Worm (Caenorhabditis elegans) whole organism, late embryonic: ENCODE data around the gene T27E4.1.
A peak's percentile ranks its signal among the peaks of the same experiment; 100 is the strongest.

Source experiments
- C08G9.2 ChIP-seq: sonication (generic microtip); optimal IDR thresholded peaks from 2 replicates; lab custom pipeline; 2016; ENCODE audit warnings: mild to moderate bottlenecking, missing genetic modification characterization, moderate library complexity, missing compliant biosample characterization
- C38D4.7 ChIP-seq: fragments of 200-800 bp; sonication (Bioruptor generic); optimal IDR thresholded peaks from 2 replicates; lab custom pipeline; 2018; ENCODE audit warnings: mild to moderate bottlenecking, missing genetic modification characterization, moderate library complexity, missing compliant biosample characterization
- K09A11.1 ChIP-seq: sonication (generic microtip); optimal IDR thresholded peaks from 2 replicates; lab custom pipeline; 2017; ENCODE audit warnings: antibody characterized with exemption, mild to moderate bottlenecking, missing genetic modification characterization, missing compliant biosample characterization; ENCODE audit not compliant: insufficient read depth
- T23F11.4 ChIP-seq: fragments of 200-800 bp; sonication (Bioruptor generic); optimal IDR thresholded peaks from 2 replicates; lab custom pipeline; 2018; ENCODE audit warnings: mild to moderate bottlenecking, missing genetic modification characterization, missing compliant biosample characterization
- Y22D7AL.16 ChIP-seq: sonication (generic microtip); optimal IDR thresholded peaks from 2 replicates; lab custom pipeline; 2016; ENCODE audit warnings: missing genetic modification characterization, missing compliant biosample characterization
- ahr-1 ChIP-seq: sonication (generic microtip); optimal IDR thresholded peaks from 2 replicates; lab custom pipeline; 2016; ENCODE audit warnings: missing genetic modification characterization, missing compliant biosample characterization
- ama-1 ChIP-seq: fragments of 150-350 bp; optimal IDR thresholded peaks from 2 replicates; lab custom pipeline; 2014
- ceh-14 ChIP-seq: sonication (generic microtip); optimal IDR thresholded peaks from 2 replicates; lab custom pipeline; 2016; ENCODE audit warnings: missing genotype, missing genetic modification characterization, missing compliant biosample characterization
- ceh-18 ChIP-seq: sonication (generic microtip); optimal IDR thresholded peaks from 2 replicates; lab custom pipeline; 2016; ENCODE audit warnings: missing genetic modification characterization, missing compliant biosample characterization
- ceh-19 ChIP-seq: fragments of 200-800 bp; sonication (Bioruptor generic); optimal IDR thresholded peaks from 2 replicates; lab custom pipeline; 2018; ENCODE audit warnings: mild to moderate bottlenecking, missing genetic modification characterization, missing compliant biosample characterization
- ceh-30 ChIP-seq: fragments of 150-350 bp; optimal IDR thresholded peaks from 2 replicates; lab custom pipeline; 2014; ENCODE audit warnings: missing biosample characterization, missing genetic modification characterization
- ceh-45 ChIP-seq: fragments of 200-800 bp; sonication (Bioruptor generic); IDR thresholded peaks from 2 replicates; pipeline ENCODE4 v1.3.6; 2022; ENCODE audit warnings: missing genetic modification reagents, missing genetic modification characterization, missing compliant biosample characterization
- che-1 ChIP-seq: sonication (generic microtip); optimal IDR thresholded peaks from 2 replicates; lab custom pipeline; 2016; ENCODE audit warnings: mild to moderate bottlenecking, missing genetic modification characterization, missing compliant biosample characterization
- dmd-4 ChIP-seq: sonication (generic microtip); optimal IDR thresholded peaks from 2 replicates; lab custom pipeline; 2016; ENCODE audit warnings: borderline replicate concordance, missing genetic modification characterization, missing compliant biosample characterization
- dve-1 ChIP-seq: sonication (generic microtip); optimal IDR thresholded peaks from 2 replicates; lab custom pipeline; 2017; ENCODE audit warnings: antibody characterized with exemption, mild to moderate bottlenecking, missing genetic modification characterization, missing compliant biosample characterization
- ets-4 ChIP-seq: sonication (generic microtip); optimal IDR thresholded peaks from 2 replicates; lab custom pipeline; 2016; ENCODE audit warnings: missing genetic modification characterization, missing compliant biosample characterization
- eyg-1 ChIP-seq: sonication (generic microtip); optimal IDR thresholded peaks from 2 replicates; lab custom pipeline; 2016; ENCODE audit warnings: missing genotype, missing genetic modification characterization, missing compliant biosample characterization
- gmeb-2 ChIP-seq: sonication (generic microtip); optimal IDR thresholded peaks from 2 replicates; lab custom pipeline; 2016; ENCODE audit warnings: missing genetic modification characterization, inconsistent platforms, missing compliant biosample characterization
- hlh-8 ChIP-seq: sonication (generic microtip); optimal IDR thresholded peaks from 2 replicates; lab custom pipeline; 2016; ENCODE audit warnings: missing genotype, missing genetic modification characterization, missing compliant biosample characterization
- nfya-1 ChIP-seq: sonication (generic microtip); optimal IDR thresholded peaks from 2 replicates; lab custom pipeline; 2017; ENCODE audit warnings: missing genetic modification characterization, mild to moderate bottlenecking, missing compliant biosample characterization, antibody characterized with exemption, moderate library complexity
- nhr-11 ChIP-seq: fragments of 150-350 bp; optimal IDR thresholded peaks from 2 replicates; lab custom pipeline; 2014; ENCODE audit warnings: missing biosample characterization, missing genetic modification characterization
- nhr-232 ChIP-seq: sonication (generic microtip); optimal IDR thresholded peaks from 2 replicates; lab custom pipeline; 2016; ENCODE audit warnings: missing genetic modification characterization, missing compliant biosample characterization
- pax-1 ChIP-seq: fragments of 150-350 bp; optimal IDR thresholded peaks from 2 replicates; lab custom pipeline; 2014; ENCODE audit warnings: missing biosample characterization, missing genetic modification characterization
- pha-2 ChIP-seq: sonication (generic microtip); optimal IDR thresholded peaks from 2 replicates; lab custom pipeline; 2017; ENCODE audit warnings: mild to moderate bottlenecking, missing genetic modification characterization, missing compliant biosample characterization
- pqm-1 ChIP-seq: sonication (generic microtip); optimal IDR thresholded peaks from 2 replicates; lab custom pipeline; 2016; ENCODE audit warnings: missing genetic modification characterization, missing compliant biosample characterization
- pros-1 ChIP-seq: fragments of 150-350 bp; optimal IDR thresholded peaks from 2 replicates; lab custom pipeline; 2014; ENCODE audit warnings: missing biosample characterization, missing genetic modification reagents, missing genetic modification characterization
- rnt-1 ChIP-seq: sonication (generic microtip); optimal IDR thresholded peaks from 2 replicates; lab custom pipeline; 2016; ENCODE audit warnings: missing genetic modification characterization, missing compliant biosample characterization
- sdc-2 ChIP-seq: sonication (generic microtip); optimal IDR thresholded peaks from 2 replicates; lab custom pipeline; 2016; ENCODE audit warnings: missing genotype, missing genetic modification characterization, missing compliant biosample characterization
- sox-2 ChIP-seq: fragments of 200-800 bp; sonication (Bioruptor generic); IDR thresholded peaks from 2 replicates; pipeline ENCODE4 v1.3.6; 2022; ENCODE audit warnings: missing genetic modification reagents, missing genetic modification characterization, missing compliant biosample characterization
- syd-9 ChIP-seq: sonication (generic microtip); optimal IDR thresholded peaks from 2 replicates; lab custom pipeline; 2016; ENCODE audit warnings: mild to moderate bottlenecking, missing genetic modification characterization, moderate library complexity, missing compliant biosample characterization
- tbx-2 ChIP-seq: sonication (generic microtip); optimal IDR thresholded peaks from 2 replicates; lab custom pipeline; 2016; ENCODE audit warnings: missing genetic modification characterization, missing compliant biosample characterization
- tbx-7 ChIP-seq: sonication (generic microtip); optimal IDR thresholded peaks from 2 replicates; lab custom pipeline; 2016; ENCODE audit warnings: missing genotype, missing genetic modification characterization, missing compliant biosample characterization
- unc-3 ChIP-seq, 2 experiments: fragments of 200-800 bp in 1 of 2; sonication (Bioruptor generic) in 1 of 2; sonication (generic microtip) in 1 of 2; conservative IDR thresholded peaks in 1 of 2; optimal IDR thresholded peaks in 1 of 2; 2 replicates each; pipeline versions ENCODE4 v1.3.6 to Lab custom; 2016 to 2022; ENCODE audit warnings: missing compliant biosample characterization in 2 of 2, missing genetic modification characterization in 2 of 2, missing genetic modification reagents in 1 of 2

The T27E4.1 gene

DNA sequence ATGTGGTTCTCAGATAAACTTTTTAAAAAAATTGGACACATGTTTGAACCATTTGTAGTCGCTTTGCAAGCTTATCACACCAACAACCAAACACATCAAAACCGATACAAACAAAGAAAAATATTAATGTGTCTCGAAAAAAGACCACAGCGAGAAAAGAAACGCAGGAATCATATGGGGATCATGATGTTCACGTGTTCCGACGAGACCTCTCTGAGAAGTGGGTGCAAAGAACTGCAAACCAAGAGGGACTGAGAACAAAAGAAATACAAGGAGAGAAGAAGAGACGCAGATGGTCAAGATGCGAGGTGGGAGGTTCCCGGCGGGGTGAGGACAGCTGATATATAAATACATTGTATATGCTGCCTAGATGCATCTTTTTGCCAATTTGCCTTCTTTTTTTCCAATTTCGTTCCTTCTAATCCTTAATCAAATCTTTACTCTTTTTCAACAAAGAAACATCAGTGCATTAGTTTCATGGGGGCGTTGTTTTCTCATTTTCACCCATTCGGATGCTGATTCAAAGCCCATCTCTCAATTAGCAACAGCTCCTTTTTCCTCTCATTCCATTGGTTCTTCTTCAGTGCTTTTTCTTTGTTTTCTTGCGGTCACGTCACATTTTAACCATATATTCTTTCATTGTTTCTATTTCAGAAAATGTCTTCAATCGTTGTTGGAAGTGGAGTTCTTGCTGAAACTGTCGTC, 3.6 kb downstream of the T27E4.1 start, which contains the start of gene F21C10.10 (continued):
- no peak for TF ChIP-seq pha-2 (tag; lab: Kevin White, UChicago)
- TF ChIP-seq ceh-45: no peak
- no peak for TF ChIP-seq gmeb-2 (tag; lab: Kevin White, UChicago)
- peak; percentile 37 for TF ChIP-seq dve-1 (tag; lab: Kevin White, UChicago)
- no peak for TF ChIP-seq ahr-1 (tag; lab: Kevin White, UChicago)
- no peak for TF ChIP-seq pax-1
- no peak for TF ChIP-seq nhr-232
- no peak for TF ChIP-seq pqm-1 (tag; lab: Kevin White, UChicago)
- TF ChIP-seq eyg-1 (tag; lab: Kevin White, UChicago): no peak
- TF ChIP-seq nhr-11 (tag; lab: Kevin White, UChicago): no peak
- no peak for TF ChIP-seq C08G9.2 (tag; lab: Kevin White, UChicago)
- TF ChIP-seq sdc-2 (tag; lab: Kevin White, UChicago): no peak
- TF ChIP-seq sox-2 (GFP tag; lab: Robert Waterston, UW): peak; percentile 40; the same call in 1 of the 2 replicates
- no peak for TF ChIP-seq ets-4
- TF ChIP-seq C38D4.7: no peak
- TF ChIP-seq ama-1 (lab: Kevin White, UChicago): no peak
- no peak for TF ChIP-seq dmd-4

DNA sequence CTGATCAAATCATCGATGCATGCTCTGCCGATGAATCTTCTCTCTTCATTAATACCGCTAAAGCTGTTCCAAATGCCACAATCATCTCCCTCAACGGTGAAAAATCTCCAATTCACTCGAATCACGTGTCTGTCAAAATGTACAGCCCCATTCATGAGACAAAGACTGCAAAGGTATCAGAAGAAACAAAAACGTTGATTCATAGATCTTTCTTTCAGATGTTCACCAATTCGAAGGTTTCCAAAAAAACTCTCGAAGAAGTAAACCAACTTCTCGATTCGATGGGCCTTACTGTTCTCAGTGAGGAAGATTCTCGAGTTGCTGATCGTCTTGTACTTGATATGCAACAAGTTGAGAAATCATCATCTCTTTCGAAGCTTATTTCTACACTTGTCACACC, 4.5 kb downstream of the T27E4.1 start:
- TF ChIP-seq C38D4.7: no peak
- TF ChIP-seq, all 69 proteins: peak for 0

DNA sequence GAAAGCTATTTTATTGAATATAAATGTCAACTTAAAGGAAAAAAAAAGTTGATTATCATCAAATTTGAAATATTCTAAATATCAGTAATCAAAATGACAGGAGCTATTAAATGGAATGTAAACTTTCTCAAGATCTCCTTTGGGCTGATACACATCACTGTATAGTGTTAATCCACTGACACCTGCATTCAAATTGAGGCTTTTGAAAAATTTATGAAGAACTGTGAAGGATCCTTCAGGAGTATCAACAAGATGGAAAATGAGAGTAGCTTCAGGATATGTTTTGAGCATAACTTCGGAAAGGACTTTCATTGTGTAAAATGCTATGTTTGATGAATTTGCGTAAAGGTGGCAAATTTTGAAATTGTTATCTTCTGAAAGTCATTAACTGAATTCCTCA, 5.1 kb downstream of the T27E4.1 start:
- TF ChIP-seq nfya-1 (tag; lab: Kevin White, UChicago) (no peak), tbx-2 (tag; lab: Kevin White, UChicago) (no peak), ceh-18 (tag; lab: Kevin White, UChicago) (no peak), ceh-14 (tag; lab: Kevin White, UChicago) (no peak), pros-1 (no peak), Y22D7AL.16 (tag; lab: Kevin White, UChicago) (no peak), rnt-1 (tag; lab: Kevin White, UChicago) (no peak), che-1 (no peak), pqm-1 (tag; lab: Kevin White, UChicago) (no peak), T23F11.4 (no peak), ama-1 (lab: Kevin White, UChicago) (no peak), tbx-7 (no peak), syd-9 (tag; lab: Kevin White, UChicago) (no peak)

- TF ChIP-seq dve-1 (tag; lab: Kevin White, UChicago): no peak
- no peak for TF ChIP-seq ets-4
- TF ChIP-seq hlh-8 (tag; lab: Kevin White, UChicago): no peak
- no peak for TF ChIP-seq ceh-30 (tag; lab: Kevin White, UChicago)
- no peak for TF ChIP-seq unc-3 (GFP tag; conservative IDR thresholded peaks at IDR 0.05; lab: Robert Waterston, UW)
- TF ChIP-seq unc-3 (tag; optimal IDR thresholded peaks at IDR 0.05; lab: Kevin White, UChicago): no peak
- no peak for TF ChIP-seq che-1
- TF ChIP-seq ceh-19: no peak
- TF ChIP-seq K09A11.1 (tag; lab: Kevin White, UChicago): no peak
These were observed 6.3 kb downstream of the T27E4.1 start, which contains the start of gene F21C10.9 for ce11 chrV:9098280-9098973. Gene F21C10.9, minus strand, starts transcription at chrV:9098696.

ce11 chrV:9101062-9101461, 8.9 kb downstream of the T27E4.1 start, which contains the start of gene frpr-6:
Gene frpr-6, minus strand, starts transcription at chrV:9101162.
- TF ChIP-seq rnt-1 (tag; lab: Kevin White, UChicago): no peak
